Fruit fly (Drosophila melanogaster): ENCODE measurements around the gene P5CS.

Gene P5CS

DNA sequence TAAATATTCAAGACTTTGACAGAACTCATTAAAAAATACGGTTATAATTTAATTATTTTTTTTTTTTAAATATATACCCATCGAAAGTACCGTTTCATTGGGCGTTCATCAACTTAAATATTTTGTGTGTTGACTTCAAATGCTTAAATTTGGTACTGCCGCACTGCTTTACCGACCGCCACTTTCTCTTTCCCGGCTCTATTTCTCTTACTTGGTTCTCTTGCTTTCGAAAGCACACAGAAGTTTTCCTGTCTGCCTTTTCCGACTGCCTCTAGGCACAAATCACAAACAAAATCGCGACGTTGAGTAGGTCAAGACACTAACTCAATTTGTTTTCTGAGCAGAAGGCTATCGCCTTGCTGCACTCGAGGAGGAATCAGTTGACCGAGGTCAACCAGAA, 22.2 kb downstream of the P5CS start:
- TF ChIP-seq CG17801 (GFP tag; optimal IDR thresholded peaks at IDR 0.05; ENCODE audit: partially characterized antibody) = no peak

DNA sequence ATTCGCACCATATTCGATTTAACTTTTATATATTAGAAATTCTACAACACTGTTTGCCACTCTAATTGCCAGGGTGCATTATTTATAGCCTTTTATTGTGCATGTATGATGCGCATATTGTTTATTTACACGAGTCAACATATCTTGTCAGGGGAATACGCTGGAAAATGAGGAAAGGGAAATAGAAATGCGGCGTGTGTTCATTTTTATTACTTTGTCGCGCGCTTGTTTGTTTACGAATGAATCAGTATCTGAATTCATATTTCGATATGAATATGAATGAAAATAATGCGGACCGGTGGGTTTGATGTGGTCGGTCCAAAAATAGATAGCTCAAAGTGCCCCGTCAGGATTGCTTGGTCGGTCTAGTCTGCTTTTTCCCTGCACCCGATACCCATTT, 34.3 kb downstream of the P5CS start:
- no peak for TF ChIP-seq CG17801 (GFP tag; optimal IDR thresholded peaks at IDR 0.05; ENCODE audit: partially characterized antibody)

DNA sequence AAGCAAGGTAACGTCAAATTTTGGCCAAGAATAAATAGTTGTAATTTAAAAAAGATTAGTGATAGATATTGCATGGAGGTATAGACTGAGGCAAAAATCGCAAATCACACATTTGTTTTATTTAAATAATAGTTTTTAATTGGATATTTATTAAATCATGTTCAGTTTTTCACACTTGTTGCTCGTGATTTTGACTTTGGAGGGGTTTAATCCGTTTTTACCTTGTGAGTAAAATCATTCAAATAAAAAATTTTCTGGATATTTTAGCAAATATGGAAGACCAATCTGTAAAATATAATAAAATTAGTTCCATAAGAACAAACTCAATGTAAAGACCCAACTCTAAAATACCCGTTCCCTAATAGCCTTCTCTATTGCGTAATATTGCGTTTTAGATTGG, 56.4 kb downstream of the P5CS start, which contains the start of gene CG7140:
TSS of gene CG7140 (minus strand) at position 101 of the 400 bp plus-strand sequence.
- no peak for TF ChIP-seq CG17801 (GFP tag; optimal IDR thresholded peaks at IDR 0.05; ENCODE audit: partially characterized antibody)

DNA sequence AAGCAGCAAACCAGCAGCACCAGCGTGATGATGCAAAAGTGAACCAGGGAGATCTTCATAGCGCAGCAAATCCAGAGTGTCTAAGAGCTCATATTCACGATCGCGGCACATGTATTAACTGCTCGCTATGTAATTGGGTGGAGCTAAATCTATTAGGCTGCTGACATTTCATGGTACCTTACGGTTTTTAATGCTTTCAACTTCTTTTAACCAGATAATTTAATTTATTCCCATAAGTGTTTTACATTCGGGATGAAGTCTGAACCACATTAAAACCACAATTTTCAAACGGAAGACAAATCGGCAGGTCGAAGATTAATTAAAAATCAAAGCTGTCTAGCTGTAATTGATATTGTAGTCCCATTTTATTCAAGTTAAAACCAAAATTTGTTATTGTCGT, 57.9 kb downstream of the P5CS start, which contains the start of gene CG43392:
TSS of gene CG43392 (minus strand) at position 101 of the 400 bp plus-strand sequence.
- TF ChIP-seq CG17801 (GFP tag; optimal IDR thresholded peaks at IDR 0.05; ENCODE audit: partially characterized antibody) = no peak
